Worm (Caenorhabditis elegans) whole organism, late embryonic: ENCODE results near the gene C16C8.17.
A peak's percentile ranks its signal among the peaks of the same experiment; 100 is the strongest.
"Not testable (repeated sequence)": the region's sequence is repeated elsewhere in the genome, so short reads cannot be mapped to it uniquely, and the experiment has no call there.

Experiments used
- C38D4.7 ChIP-seq: fragments of 200-800 bp; sonication (Bioruptor generic); optimal IDR thresholded peaks from 2 replicates; lab custom pipeline; 2018; ENCODE audit warnings: mild to moderate bottlenecking, missing genetic modification characterization, moderate library complexity, missing compliant biosample characterization
- K02D7.2 ChIP-seq: sonication (generic microtip); optimal IDR thresholded peaks from 2 replicates; lab custom pipeline; 2017; ENCODE audit warnings: mild to moderate bottlenecking, missing genetic modification characterization, missing compliant biosample characterization
- K09A11.1 ChIP-seq: sonication (generic microtip); optimal IDR thresholded peaks from 2 replicates; lab custom pipeline; 2017; ENCODE audit warnings: antibody characterized with exemption, mild to moderate bottlenecking, missing genetic modification characterization, missing compliant biosample characterization; ENCODE audit not compliant: insufficient read depth
- T23F11.4 ChIP-seq: fragments of 200-800 bp; sonication (Bioruptor generic); optimal IDR thresholded peaks from 2 replicates; lab custom pipeline; 2018; ENCODE audit warnings: mild to moderate bottlenecking, missing genetic modification characterization, missing compliant biosample characterization
- Y22D7AL.16 ChIP-seq: sonication (generic microtip); optimal IDR thresholded peaks from 2 replicates; lab custom pipeline; 2016; ENCODE audit warnings: missing genetic modification characterization, missing compliant biosample characterization
- ahr-1 ChIP-seq: sonication (generic microtip); optimal IDR thresholded peaks from 2 replicates; lab custom pipeline; 2016; ENCODE audit warnings: missing genetic modification characterization, missing compliant biosample characterization
- ama-1 ChIP-seq: fragments of 150-350 bp; optimal IDR thresholded peaks from 2 replicates; lab custom pipeline; 2014
- ceh-14 ChIP-seq: sonication (generic microtip); optimal IDR thresholded peaks from 2 replicates; lab custom pipeline; 2016; ENCODE audit warnings: missing genotype, missing genetic modification characterization, missing compliant biosample characterization
- ceh-18 ChIP-seq: sonication (generic microtip); optimal IDR thresholded peaks from 2 replicates; lab custom pipeline; 2016; ENCODE audit warnings: missing genetic modification characterization, missing compliant biosample characterization
- ceh-19 ChIP-seq: fragments of 200-800 bp; sonication (Bioruptor generic); optimal IDR thresholded peaks from 2 replicates; lab custom pipeline; 2018; ENCODE audit warnings: mild to moderate bottlenecking, missing genetic modification characterization, missing compliant biosample characterization
- ceh-2 ChIP-seq: sonication (generic microtip); optimal IDR thresholded peaks from 2 replicates; lab custom pipeline; 2016; ENCODE audit warnings: missing genotype, missing genetic modification characterization, missing compliant biosample characterization
- ceh-24 ChIP-seq: sonication (generic microtip); optimal IDR thresholded peaks from 2 replicates; lab custom pipeline; 2016; ENCODE audit warnings: mild to moderate bottlenecking, missing genetic modification characterization, missing compliant biosample characterization
- ceh-30 ChIP-seq: fragments of 150-350 bp; optimal IDR thresholded peaks from 2 replicates; lab custom pipeline; 2014; ENCODE audit warnings: missing biosample characterization, missing genetic modification characterization
- ceh-45 ChIP-seq: fragments of 200-800 bp; sonication (Bioruptor generic); IDR thresholded peaks from 2 replicates; pipeline ENCODE4 v1.3.6; 2022; ENCODE audit warnings: missing genetic modification reagents, missing genetic modification characterization, missing compliant biosample characterization
- ceh-48 ChIP-seq: sonication (generic microtip); optimal IDR thresholded peaks from 2 replicates; lab custom pipeline; 2016; ENCODE audit warnings: missing genetic modification characterization, inconsistent platforms, missing compliant biosample characterization
- che-1 ChIP-seq: sonication (generic microtip); optimal IDR thresholded peaks from 2 replicates; lab custom pipeline; 2016; ENCODE audit warnings: mild to moderate bottlenecking, missing genetic modification characterization, missing compliant biosample characterization
- dmd-4 ChIP-seq: sonication (generic microtip); optimal IDR thresholded peaks from 2 replicates; lab custom pipeline; 2016; ENCODE audit warnings: borderline replicate concordance, missing genetic modification characterization, missing compliant biosample characterization
- dve-1 ChIP-seq: sonication (generic microtip); optimal IDR thresholded peaks from 2 replicates; lab custom pipeline; 2017; ENCODE audit warnings: antibody characterized with exemption, mild to moderate bottlenecking, missing genetic modification characterization, missing compliant biosample characterization
- elt-4 ChIP-seq: sonication (generic microtip); optimal IDR thresholded peaks from 2 replicates; lab custom pipeline; 2016; ENCODE audit warnings: missing genetic modification characterization, missing compliant biosample characterization
- fkh-10 ChIP-seq: fragments of 150-350 bp; optimal IDR thresholded peaks from 2 replicates; lab custom pipeline; 2014; ENCODE audit warnings: missing biosample characterization, missing genetic modification reagents, missing genetic modification characterization
- gmeb-2 ChIP-seq: sonication (generic microtip); optimal IDR thresholded peaks from 2 replicates; lab custom pipeline; 2016; ENCODE audit warnings: missing genetic modification characterization, inconsistent platforms, missing compliant biosample characterization
- hlh-15 ChIP-seq: sonication (generic microtip); optimal IDR thresholded peaks from 2 replicates; lab custom pipeline; 2016; ENCODE audit warnings: missing genetic modification characterization, missing compliant biosample characterization
- hlh-6 ChIP-seq: sonication (generic microtip); optimal IDR thresholded peaks from 2 replicates; lab custom pipeline; 2016; ENCODE audit warnings: missing genotype, missing genetic modification characterization, missing compliant biosample characterization
- hlh-8 ChIP-seq: sonication (generic microtip); optimal IDR thresholded peaks from 2 replicates; lab custom pipeline; 2016; ENCODE audit warnings: missing genotype, missing genetic modification characterization, missing compliant biosample characterization
- lin-11 ChIP-seq: fragments of 200-800 bp; sonication (Bioruptor generic); optimal IDR thresholded peaks from 2 replicates; lab custom pipeline; 2018; ENCODE audit warnings: mild to moderate bottlenecking, missing genetic modification characterization, missing compliant biosample characterization
- nhr-11 ChIP-seq: fragments of 150-350 bp; optimal IDR thresholded peaks from 2 replicates; lab custom pipeline; 2014; ENCODE audit warnings: missing biosample characterization, missing genetic modification characterization
- nhr-232 ChIP-seq: sonication (generic microtip); optimal IDR thresholded peaks from 2 replicates; lab custom pipeline; 2016; ENCODE audit warnings: missing genetic modification characterization, missing compliant biosample characterization
- pat-9 ChIP-seq: fragments of 200-800 bp; sonication (Bioruptor generic); optimal IDR thresholded peaks from 2 replicates; lab custom pipeline; 2018; ENCODE audit warnings: mild to moderate bottlenecking, missing genetic modification characterization, moderate library complexity, missing compliant biosample characterization
- pqm-1 ChIP-seq: sonication (generic microtip); optimal IDR thresholded peaks from 2 replicates; lab custom pipeline; 2016; ENCODE audit warnings: missing genetic modification characterization, missing compliant biosample characterization
- pros-1 ChIP-seq: fragments of 150-350 bp; optimal IDR thresholded peaks from 2 replicates; lab custom pipeline; 2014; ENCODE audit warnings: missing biosample characterization, missing genetic modification reagents, missing genetic modification characterization
- rnt-1 ChIP-seq: sonication (generic microtip); optimal IDR thresholded peaks from 2 replicates; lab custom pipeline; 2016; ENCODE audit warnings: missing genetic modification characterization, missing compliant biosample characterization
- sox-4 ChIP-seq: sonication (generic microtip); optimal IDR thresholded peaks from 2 replicates; lab custom pipeline; 2017; ENCODE audit warnings: mild to moderate bottlenecking, missing genetic modification characterization, inconsistent platforms, missing compliant biosample characterization
- tbx-7 ChIP-seq: sonication (generic microtip); optimal IDR thresholded peaks from 2 replicates; lab custom pipeline; 2016; ENCODE audit warnings: missing genotype, missing genetic modification characterization, missing compliant biosample characterization
- unc-3 ChIP-seq, 2 experiments: fragments of 200-800 bp in 1 of 2; sonication (Bioruptor generic) in 1 of 2; sonication (generic microtip) in 1 of 2; conservative IDR thresholded peaks in 1 of 2; optimal IDR thresholded peaks in 1 of 2; 2 replicates each; pipeline versions ENCODE4 v1.3.6 to Lab custom; 2016 to 2022; ENCODE audit warnings: missing compliant biosample characterization in 2 of 2, missing genetic modification characterization in 2 of 2, missing genetic modification reagents in 1 of 2
- ztf-16 ChIP-seq: sonication (generic microtip); optimal IDR thresholded peaks from 2 replicates; lab custom pipeline; 2017; ENCODE audit warnings: missing genetic modification characterization, missing compliant biosample characterization

C16C8.17 gene

ce11 chrII:3449514-3449913 lies 8.9 kb downstream of the C16C8.17 start, which contains the start of gene C16C8.14:
Gene C16C8.14 (plus strand): TSS chrII:3449814.
- not testable (repeated sequence) for TF ChIP-seq ceh-14 (tag; lab: Kevin White, UChicago); ama-1 (lab: Kevin White, UChicago); ceh-48 (tag; lab: Kevin White, UChicago)

ce11 chrII:3452421-3452820 lies 11.8 kb downstream of the C16C8.17 start, which contains the start of gene C16C8.12:
Gene C16C8.12 (plus strand): TSS chrII:3452721.
- no peak for TF ChIP-seq ceh-24 (tag; lab: Kevin White, UChicago)
- TF ChIP-seq dve-1 (tag; lab: Kevin White, UChicago) = no peak
- TF ChIP-seq fkh-10 (GFP tag; lab: Kevin White, UChicago) = no peak
- TF ChIP-seq hlh-15 (tag; lab: Kevin White, UChicago) = no peak
- no peak for TF ChIP-seq elt-4 (tag; lab: Kevin White, UChicago)
- no peak for TF ChIP-seq che-1 (tag; lab: Kevin White, UChicago)
- TF ChIP-seq Y22D7AL.16 = no peak
- TF ChIP-seq rnt-1 = no peak
- TF ChIP-seq K09A11.1 (tag; lab: Kevin White, UChicago) = no peak
- TF ChIP-seq sox-4 (tag; lab: Kevin White, UChicago) = no peak
- no peak for TF ChIP-seq pqm-1 (tag; lab: Kevin White, UChicago)
- TF ChIP-seq ceh-18 (tag; lab: Kevin White, UChicago) = no peak

ce11 chrII:3453521-3453920 lies 12.9 kb downstream of the C16C8.17 start, which contains the start of gene C16C8.11:
Gene C16C8.11 (plus strand): TSS chrII:3453708.
- TF ChIP-seq nhr-11 (tag; lab: Kevin White, UChicago) = no peak
- TF ChIP-seq gmeb-2 (tag; lab: Kevin White, UChicago) = no peak
- no peak for TF ChIP-seq ceh-30 (tag; lab: Kevin White, UChicago)
- TF ChIP-seq hlh-15 (tag; lab: Kevin White, UChicago) = no peak
- TF ChIP-seq K02D7.2 (tag; lab: Kevin White, UChicago) = no peak
- no peak for TF ChIP-seq C38D4.7 (GFP tag; lab: Kevin White, UChicago)

- no peak for TF ChIP-seq ceh-45
- TF ChIP-seq pat-9 (tag; lab: Kevin White, UChicago) = no peak
- no peak for TF ChIP-seq ceh-19 (GFP tag; lab: Kevin White, UChicago)
Measured at ce11 chrII:3458209-3458608, 17.6 kb downstream of the C16C8.17 start, which contains the start of the genes C16C8.26 and C16C8.19. Gene C16C8.26 (minus strand): TSS chrII:3458309. Gene C16C8.19 (plus strand): TSS chrII:3458487.

- TF ChIP-seq dve-1 (tag; lab: Kevin White, UChicago) (peak; percentile 79), tbx-7 (tag; lab: Kevin White, UChicago) (no peak), ceh-45 (no peak)
Measured at ce11 chrII:3459199-3459598, 18.6 kb downstream of the C16C8.17 start.

- TF ChIP-seq ztf-16 (no peak), unc-3 (GFP tag; conservative IDR thresholded peaks at IDR 0.05; lab: Robert Waterston, UW) (no peak), unc-3 (tag; optimal IDR thresholded peaks at IDR 0.05; lab: Kevin White, UChicago) (no peak), nhr-232 (tag; lab: Kevin White, UChicago) (no peak), gmeb-2 (tag; lab: Kevin White, UChicago) (no peak), lin-11 (no peak), dmd-4 (tag; lab: Kevin White, UChicago) (no peak), hlh-6 (tag; lab: Kevin White, UChicago) (no peak), ahr-1 (tag; lab: Kevin White, UChicago) (no peak), pat-9 (tag; lab: Kevin White, UChicago) (no peak), hlh-8 (tag; lab: Kevin White, UChicago) (no peak), ceh-2 (no peak), pqm-1 (tag; lab: Kevin White, UChicago) (no peak), T23F11.4 (GFP tag; lab: Kevin White, UChicago) (no peak), tbx-7 (tag; lab: Kevin White, UChicago) (no peak), Y22D7AL.16 (no peak), pros-1 (tag; lab: Kevin White, UChicago) (no peak), C38D4.7 (GFP tag; lab: Kevin White, UChicago) (no peak)
Measured at ce11 chrII:3460048-3460447, 19.4 kb downstream of the C16C8.17 start, which contains the start of gene C16C8.7. Gene C16C8.7 (minus strand): TSS chrII:3460148.
